Worm (Caenorhabditis elegans) whole organism, L1 larva: Measurements from ENCODE around the gene Y75B7B.1.

Experiments used
- C34B4.2 ChIP-seq: sonication (generic microtip); optimal IDR thresholded peaks from 2 replicates; lab custom pipeline; 2017; ENCODE audit warnings: mild to moderate bottlenecking, missing genetic modification characterization, missing compliant biosample characterization
- ama-1 ChIP-seq: fragments of 150-350 bp; optimal IDR thresholded peaks from 2 replicates; lab custom pipeline; 2014
- ceh-8 ChIP-seq: fragments of 200-800 bp; sonication (Bioruptor generic); optimal IDR thresholded peaks from 2 replicates; lab custom pipeline; 2018; ENCODE audit warnings: mild to moderate bottlenecking, missing genetic modification characterization, moderate library complexity, missing compliant biosample characterization
- ceh-82 ChIP-seq, 3 experiments: fragments of 150-350 bp in 1 of 3; sonication (generic microtip) in 2 of 3; optimal IDR thresholded peaks; 2 replicates each; lab custom pipeline; 2014 to 2017; ENCODE audit warnings: missing biosample characterization in 3 of 3, missing genetic modification characterization in 3 of 3
- ceh-88 ChIP-seq: fragments of 200-800 bp; sonication (Bioruptor generic); IDR thresholded peaks from 2 replicates; pipeline ENCODE4 v1.3.6; 2022; ENCODE audit warnings: missing genetic modification characterization, missing compliant biosample characterization
- ceh-90 ChIP-seq: sonication (generic microtip); optimal IDR thresholded peaks from 2 replicates; lab custom pipeline; 2016; ENCODE audit warnings: missing genetic modification characterization, missing compliant biosample characterization
- dsc-1 ChIP-seq: sonication (generic microtip); optimal IDR thresholded peaks from 2 replicates; lab custom pipeline; 2016; ENCODE audit warnings: mild to moderate bottlenecking, missing genetic modification characterization, missing compliant biosample characterization
- efl-1 ChIP-seq, 4 experiments: fragments of 150-350 bp; optimal IDR thresholded peaks in 3 of 4; peaks in 1 of 4; 1 replicate in 1 of 4; 2 replicates in 3 of 4; lab custom pipeline; 2014; ENCODE audit warnings: missing biosample characterization in 2 of 4, missing genetic modification characterization in 2 of 4, missing genetic modification reagents in 2 of 4
- egl-27 ChIP-seq, 2 experiments: fragments of 150-350 bp in 1 of 2; sonication (generic microtip); optimal IDR thresholded peaks; 3 replicates each; lab custom pipeline; 2017 to 2018; ENCODE audit warnings: missing biosample characterization in 2 of 2, missing genetic modification characterization in 2 of 2, missing genetic modification reagents in 2 of 2
- fkh-10 ChIP-seq: sonication (generic microtip); optimal IDR thresholded peaks from 2 replicates; lab custom pipeline; 2017; ENCODE audit warnings: missing biosample characterization, missing genetic modification reagents, missing genetic modification characterization
- fkh-4 ChIP-seq: sonication (generic microtip); optimal IDR thresholded peaks from 2 replicates; lab custom pipeline; 2016; ENCODE audit warnings: missing compliant biosample characterization, missing genetic modification characterization, borderline replicate concordance
- fkh-8 ChIP-seq: sonication (generic microtip); optimal IDR thresholded peaks from 2 replicates; lab custom pipeline; 2016; ENCODE audit warnings: mild to moderate bottlenecking, missing genetic modification characterization, missing compliant biosample characterization
- hlh-4 ChIP-seq: sonication (generic microtip); optimal IDR thresholded peaks from 2 replicates; lab custom pipeline; 2016; ENCODE audit warnings: mild to moderate bottlenecking, missing genetic modification characterization, missing compliant biosample characterization
- irx-1 ChIP-seq: sonication (generic microtip); optimal IDR thresholded peaks from 2 replicates; lab custom pipeline; 2016; ENCODE audit warnings: missing genetic modification characterization, missing compliant biosample characterization
- lin-13 ChIP-seq: fragments of 150-350 bp; optimal IDR thresholded peaks from 2 replicates; lab custom pipeline; 2014; ENCODE audit warnings: missing biosample characterization, missing genetic modification reagents, missing genetic modification characterization
- lin-35 ChIP-seq, 2 experiments: fragments of 150-350 bp; optimal IDR thresholded peaks; 2 replicates each; lab custom pipeline; 2014; ENCODE audit warnings: missing biosample characterization in 2 of 2, missing genetic modification characterization in 2 of 2, missing genetic modification reagents in 2 of 2
- lin-39 ChIP-seq: fragments of 150-350 bp; optimal IDR thresholded peaks from 2 replicates; lab custom pipeline; 2014; ENCODE audit warnings: missing biosample characterization, missing genetic modification reagents, missing genetic modification characterization
- lir-3 ChIP-seq: sonication (generic microtip); optimal IDR thresholded peaks from 2 replicates; lab custom pipeline; 2016; ENCODE audit warnings: mild to moderate bottlenecking, missing genetic modification characterization, moderate library complexity, missing compliant biosample characterization; ENCODE audit not compliant: poor library complexity
- mdl-1 ChIP-seq, 2 experiments: fragments of 150-350 bp; optimal IDR thresholded peaks; 2 replicates each; lab custom pipeline; 2014 to 2017; ENCODE audit warnings: missing biosample characterization in 2 of 2, missing genetic modification characterization in 2 of 2, inconsistent platforms in 1 of 2
- mef-2 ChIP-seq: fragments of 150-350 bp; optimal IDR thresholded peaks from 2 replicates; lab custom pipeline; 2014; ENCODE audit warnings: missing biosample characterization, missing genetic modification characterization
- nhr-11 ChIP-seq: fragments of 150-350 bp; optimal IDR thresholded peaks from 2 replicates; lab custom pipeline; 2014; ENCODE audit warnings: missing biosample characterization, missing genetic modification characterization
- nhr-19 ChIP-seq: fragments of 200-800 bp; sonication (Bioruptor generic); conservative IDR thresholded peaks from 2 replicates; pipeline ENCODE4 v1.3.6; 2022; ENCODE audit warnings: missing genetic modification characterization, missing compliant biosample characterization
- nhr-20 ChIP-seq: sonication (generic microtip); optimal IDR thresholded peaks from 2 replicates; lab custom pipeline; 2016; ENCODE audit warnings: mild to moderate bottlenecking, missing genetic modification characterization, missing compliant biosample characterization
- nhr-28 ChIP-seq: fragments of 150-350 bp; optimal IDR thresholded peaks from 2 replicates; lab custom pipeline; 2014; ENCODE audit warnings: missing biosample characterization, missing genetic modification characterization
- nhr-47 ChIP-seq: sonication (generic microtip); optimal IDR thresholded peaks from 2 replicates; lab custom pipeline; 2016; ENCODE audit warnings: mild to moderate bottlenecking, missing genetic modification characterization, moderate library complexity, missing compliant biosample characterization
- nhr-76 ChIP-seq: sonication (generic microtip); optimal IDR thresholded peaks from 2 replicates; lab custom pipeline; 2017; ENCODE audit warnings: missing biosample characterization, missing genetic modification characterization
- nhr-84 ChIP-seq: sonication (generic microtip); optimal IDR thresholded peaks from 2 replicates; lab custom pipeline; 2017; ENCODE audit warnings: missing biosample characterization, missing genetic modification characterization
- nhr-90 ChIP-seq: sonication (generic microtip); optimal IDR thresholded peaks from 2 replicates; lab custom pipeline; 2016; ENCODE audit warnings: mild to moderate bottlenecking, missing genetic modification characterization, missing compliant biosample characterization; ENCODE audit not compliant: poor library complexity
- skn-1 ChIP-seq: fragments of 150-350 bp; optimal IDR thresholded peaks from 2 replicates; lab custom pipeline; 2014; ENCODE audit warnings: missing biosample characterization, missing genetic modification characterization
- sptf-1 ChIP-seq: fragments of 150-350 bp; optimal IDR thresholded peaks from 2 replicates; lab custom pipeline; 2014; ENCODE audit warnings: missing biosample characterization, missing genetic modification characterization
- sup-37 ChIP-seq: fragments of 200-800 bp; sonication (Bioruptor generic); optimal IDR thresholded peaks from 2 replicates; lab custom pipeline; 2018; ENCODE audit warnings: mild to moderate bottlenecking, missing genetic modification characterization, missing compliant biosample characterization
- swsn-7 ChIP-seq: sonication (generic microtip); optimal IDR thresholded peaks from 2 replicates; lab custom pipeline; 2016; ENCODE audit warnings: missing genetic modification characterization, missing compliant biosample characterization
- tbx-2 ChIP-seq: sonication (generic microtip); optimal IDR thresholded peaks from 2 replicates; lab custom pipeline; 2016; ENCODE audit warnings: missing genetic modification characterization, missing compliant biosample characterization
- tlp-1 ChIP-seq: fragments of 150-350 bp; optimal IDR thresholded peaks from 2 replicates; lab custom pipeline; 2014; ENCODE audit warnings: missing biosample characterization, missing genetic modification characterization
- vab-15 ChIP-seq: sonication (generic microtip); optimal IDR thresholded peaks from 2 replicates; lab custom pipeline; 2017; ENCODE audit warnings: missing genotype, mild to moderate bottlenecking, missing genetic modification characterization, missing compliant biosample characterization
- zag-1 ChIP-seq: fragments of 150-350 bp; optimal IDR thresholded peaks from 2 replicates; lab custom pipeline; 2014; ENCODE audit warnings: missing biosample characterization, missing genetic modification characterization

The Y75B7B.1 gene

DNA sequence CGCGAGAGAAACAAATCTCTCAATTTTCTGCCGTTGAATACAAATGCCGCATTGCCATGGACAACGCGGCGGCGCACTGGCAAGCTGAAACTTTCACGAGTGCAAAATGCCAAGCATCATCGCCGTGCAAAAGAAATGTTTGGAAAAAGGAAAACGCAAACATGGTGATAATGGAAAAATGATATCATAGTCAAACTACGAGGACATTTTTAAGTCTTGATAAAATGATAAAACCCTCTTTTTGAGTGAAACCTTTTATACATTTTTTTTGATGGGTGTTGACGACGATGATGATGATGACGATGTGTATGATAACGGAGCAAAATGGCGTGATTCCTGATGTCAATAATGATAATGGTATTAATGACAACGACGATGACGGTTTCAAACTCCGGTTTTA is 16.6 kb downstream of the Y75B7B.1 start:
- TF ChIP-seq skn-1 (tag; lab: Kevin White, UChicago) (no peak), fkh-10 (GFP tag; lab: Kevin White, UChicago) (no peak), fkh-8 (peak; percentile 64), lin-35 (GFP tag; optimal IDR thresholded peaks at IDR 0.05; lab: Kevin White, UChicago) (peak in 1 of 2 experiments; percentile 11)

DNA sequence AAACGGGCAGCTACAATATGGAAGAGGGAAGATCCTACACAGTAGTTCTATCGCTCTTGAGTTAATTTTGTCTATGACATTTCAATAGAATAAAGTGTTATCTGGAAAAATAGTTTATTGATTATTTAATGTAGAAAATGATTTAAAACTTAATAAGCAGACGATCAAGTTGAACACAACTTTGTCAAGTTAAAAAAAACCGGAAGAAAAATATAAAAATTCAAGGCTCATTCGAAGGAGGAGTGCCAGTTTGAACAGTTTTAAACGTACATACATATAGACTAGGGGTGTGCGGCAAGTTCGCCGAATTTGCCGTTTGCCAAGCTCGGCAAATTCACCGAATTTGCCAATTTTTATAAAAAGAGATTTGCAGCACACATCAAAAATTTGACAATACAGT is 28.5 kb downstream of the Y75B7B.1 start, which contains the start of gene egl-2:
Gene egl-2, minus strand, starts transcription at position 101 of the 400 bp plus-strand sequence.
- TF ChIP-seq irx-1 (tag; lab: Kevin White, UChicago) (no peak), nhr-11 (tag; lab: Kevin White, UChicago) (no peak), ama-1 (no peak), sup-37 (GFP tag; lab: Kevin White, UChicago) (no peak)

DNA sequence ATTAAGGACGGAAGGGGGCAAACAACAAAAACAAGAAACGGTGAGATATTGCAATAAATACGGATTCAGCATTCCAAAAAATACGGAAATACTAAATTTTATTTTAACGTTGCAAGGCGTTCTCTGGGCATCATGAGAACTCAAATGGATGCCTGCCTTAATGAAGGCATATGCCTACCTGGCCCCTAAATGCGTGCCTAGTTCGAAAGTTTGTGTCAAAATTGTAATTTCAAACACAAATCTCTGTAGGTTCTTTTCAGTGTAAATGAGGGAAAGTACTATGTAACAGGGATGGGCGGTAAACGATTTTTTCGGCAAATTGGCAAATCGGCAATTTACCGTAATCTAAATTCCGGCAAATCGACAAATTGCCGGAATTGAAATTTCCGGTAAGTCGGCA is 31.4 kb downstream of the Y75B7B.1 start:
- TF ChIP-seq lin-13 (GFP tag; lab: Kevin White, UChicago) (no peak), nhr-19 (GFP tag; lab: Robert Waterston, UW) (no peak), tbx-2 (tag; lab: Kevin White, UChicago) (no peak), tlp-1 (no peak)
- TF ChIP-seq, all 84 proteins: peak for 0

- TF ChIP-seq nhr-76 (tag; lab: Kevin White, UChicago) = no peak
- no peak for TF ChIP-seq skn-1 (tag; lab: Kevin White, UChicago)
- no peak for TF ChIP-seq nhr-20 (tag; lab: Kevin White, UChicago)
- no peak for TF ChIP-seq lin-39 (tag; lab: Kevin White, UChicago)
- TF ChIP-seq ceh-82 (tag; optimal IDR thresholded peaks at IDR 0.05; lab: Kevin White, UChicago) = no peak
These were observed 35.1 kb downstream of the Y75B7B.1 start for ce11 chrV:1305846-1306245.

DNA sequence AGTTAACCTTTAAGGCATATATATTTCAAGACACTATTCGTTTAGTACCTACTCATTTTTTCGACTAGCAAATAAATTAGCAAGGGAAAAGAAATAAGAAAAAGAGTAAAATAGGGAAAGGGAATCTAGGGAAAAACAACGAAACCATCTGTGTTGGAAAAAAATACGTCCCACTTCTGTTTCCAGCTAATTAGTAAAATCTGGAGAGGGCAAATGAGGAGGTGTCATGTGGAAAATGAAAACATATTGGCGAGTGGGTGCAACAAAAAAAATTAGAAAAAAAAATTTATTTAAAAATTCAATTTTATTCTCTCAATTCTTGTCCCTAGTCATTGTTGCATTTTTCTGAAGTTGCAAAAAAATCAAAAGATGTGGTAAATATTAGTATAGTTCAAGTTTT is 37.0 kb downstream of the Y75B7B.1 start:
- TF ChIP-seq dsc-1 (tag; lab: Kevin White, UChicago) (peak; percentile 96), mef-2 (tag; lab: Kevin White, UChicago) (no peak), fkh-4 (tag; lab: Kevin White, UChicago) (peak; percentile 81)

ce11 chrV:1313274-1313673 is 42.6 kb downstream of the Y75B7B.1 start:
- TF ChIP-seq zag-1 (no peak), ceh-88 (no peak), egl-27 (tag; optimal IDR thresholded peaks at IDR 0.05; lab: Kevin White, UChicago) (no peak), mdl-1 (tag; optimal IDR thresholded peaks at IDR 0.05; lab: Kevin White, UChicago) (no peak), nhr-28 (tag; lab: Kevin White, UChicago) (no peak), vab-15 (tag; lab: Kevin White, UChicago) (no peak), nhr-47 (tag; lab: Kevin White, UChicago) (no peak), nhr-20 (tag; lab: Kevin White, UChicago) (no peak), sptf-1 (tag; lab: Kevin White, UChicago) (no peak), hlh-4 (tag; lab: Kevin White, UChicago) (no peak), ceh-90 (tag; lab: Kevin White, UChicago) (no peak), nhr-90 (tag; lab: Kevin White, UChicago) (no peak), efl-1 (optimal IDR thresholded peaks at IDR 0.05; lab: Kevin White, UChicago) (no peak), efl-1 (GFP tag; optimal IDR thresholded peaks at IDR 0.05 in 1 of 2; lab: Kevin White, UChicago) (no peak), lir-3 (tag; lab: Kevin White, UChicago) (no peak), C34B4.2 (tag; lab: Kevin White, UChicago) (no peak), swsn-7 (tag; lab: Kevin White, UChicago) (no peak), nhr-84 (tag; lab: Kevin White, UChicago) (no peak), ceh-8 (GFP tag; lab: Kevin White, UChicago) (no peak)
